Worm (Caenorhabditis elegans): ENCODE data around the gene C55A1.11.

Gene C55A1.11

DNA sequence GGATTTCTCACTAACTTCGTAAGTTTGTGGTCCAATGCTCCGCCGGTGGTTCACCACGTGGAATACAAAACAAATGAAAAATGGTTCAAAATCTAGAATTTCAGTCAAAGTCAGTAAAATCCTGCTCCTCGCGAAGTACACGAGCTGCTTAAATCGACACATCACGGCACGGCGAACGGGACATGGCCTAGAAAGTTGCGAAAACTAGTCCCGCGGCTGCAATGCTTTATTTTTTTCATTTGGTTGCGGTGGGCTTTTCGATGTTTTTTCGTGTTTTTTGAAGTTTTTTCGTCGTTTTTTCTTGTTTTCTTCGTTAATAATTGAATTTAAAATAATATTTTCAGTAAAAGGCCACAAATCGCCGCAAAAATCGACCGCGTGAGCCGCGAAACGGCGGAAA, 39.9 kb upstream of the C55A1.11 start:
- TF ChIP-seq dox-1 (GFP tag; IDR thresholded peaks at IDR 0.05): peak; percentile 18; the same call in 1 of the 2 replicates
- TF ChIP-seq hmg-1.2 (GFP tag; IDR thresholded peaks at IDR 0.05): peak; percentile 71

DNA sequence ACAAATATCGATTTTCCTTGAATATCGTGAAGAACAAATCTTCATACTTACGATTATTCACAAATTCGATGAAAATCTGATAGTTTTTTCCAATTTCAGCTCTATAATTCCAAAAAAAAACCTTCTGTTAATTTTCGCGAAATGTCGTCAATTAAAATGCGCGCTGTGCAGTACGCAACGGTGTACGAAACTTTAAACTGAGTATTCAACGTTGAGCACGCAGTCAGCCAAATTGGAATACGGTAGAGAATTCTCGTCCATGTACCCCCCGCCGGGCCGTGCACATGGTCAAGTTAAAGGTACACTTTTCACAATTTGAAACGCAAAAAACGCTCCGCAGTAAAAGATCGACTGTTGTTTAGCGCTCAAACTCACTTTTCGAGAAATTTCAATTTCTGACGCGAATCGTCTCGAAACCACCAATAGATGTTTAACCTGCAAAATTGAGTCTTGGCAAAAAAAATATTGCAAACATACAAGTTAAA, 35.4 kb upstream of the C55A1.11 start, which contains the start of gene F28F8.7:
Gene F28F8.7, minus strand, starts transcription at position 435 of the 485 bp plus-strand sequence.
- TF ChIP-seq nfyb-1 (GFP tag; IDR thresholded peaks at IDR 0.05) (peak; percentile 92), dox-1 (GFP tag; IDR thresholded peaks at IDR 0.05) (peak; percentile 95), attf-6 (GFP tag; IDR thresholded peaks at IDR 0.05) (peak; percentile 48; the same call in 1 of the 2 replicates), madf-8 (GFP tag; conservative IDR thresholded peaks at IDR 0.05) (peak; percentile 40; the same call in 1 of the 2 replicates), repo-1 (tag; optimal IDR thresholded peaks at IDR 0.05) (peak; percentile 81), mcd-1 (GFP tag; IDR thresholded peaks at IDR 0.05) (peak; percentile 93), hmg-20 (GFP tag; IDR thresholded peaks at IDR 0.05) (peak; percentile 44; the same call in 1 of the 2 replicates), ets-4 (GFP tag; optimal IDR thresholded peaks at IDR 0.05) (peak; percentile 41), akir-1 (GFP tag; optimal IDR thresholded peaks at IDR 0.05) (peak; percentile 18), F33H1.4 (GFP tag; IDR thresholded peaks at IDR 0.05) (peak; percentile 71), lin-26 (GFP tag; IDR thresholded peaks at IDR 0.05) (peak; percentile 72; the same call in 1 of the 2 replicates), lsl-1 (GFP tag; optimal IDR thresholded peaks at IDR 0.05) (peak; percentile 42), B0336.3 (GFP tag; IDR thresholded peaks at IDR 0.05) (peak; percentile 77; the same call in 1 of the 2 replicates), hmg-1.2 (GFP tag; IDR thresholded peaks at IDR 0.05) (peak; percentile 96), bed-2 (GFP tag; IDR thresholded peaks at IDR 0.05) (peak; percentile 90; the same call in 1 of the 2 replicates), C06A6.2 (GFP tag; conservative IDR thresholded peaks at IDR 0.05) (peak; percentile 82), ztf-25 (GFP tag; IDR thresholded peaks at IDR 0.05) (0 out of 2 replicates have a peak, but pooled peaks have one; percentile 37), nhr-90 (tag; optimal IDR thresholded peaks at IDR 0.05) (peak; percentile 34), tlf-1 (GFP tag; optimal IDR thresholded peaks at IDR 0.05) (peak; percentile 81), Y53G8AR.9 (GFP tag; conservative IDR thresholded peaks at IDR 0.05) (peak; percentile 91), cebp-2 (GFP tag; IDR thresholded peaks at IDR 0.05) (peak; percentile 95; the same call in 1 of the 2 replicates), lin-54 (GFP tag; optimal IDR thresholded peaks at IDR 0.05) (peak; percentile 79), K11D2.4 (GFP tag; IDR thresholded peaks at IDR 0.05) (peak; percentile 91), lir-1 (GFP tag; conservative IDR thresholded peaks at IDR 0.05) (peak; percentile 63), F22D6.2 (tag; optimal IDR thresholded peaks at IDR 0.05) (peak; percentile 55), chd-7 (tag; optimal IDR thresholded peaks at IDR 0.05) (peak; percentile 25), aptf-2 (GFP tag; conservative IDR thresholded peaks at IDR 0.05) (peak; percentile 64; the same call in 1 of the 2 replicates), attf-3 (GFP tag; conservative IDR thresholded peaks at IDR 0.05) (peak; percentile 88), attf-5 (GFP tag; optimal IDR thresholded peaks at IDR 0.05) (peak; percentile 81), gei-17 (GFP tag; optimal IDR thresholded peaks at IDR 0.05) (peak; percentile 25), ztf-18 (tag; optimal IDR thresholded peaks at IDR 0.05) (peak; percentile 42), ceh-91 (GFP tag; IDR thresholded peaks at IDR 0.05) (peak; percentile 59; the same call in 1 of the 2 replicates), B0261.1 (tag; optimal IDR thresholded peaks at IDR 0.05) (peak; percentile 17), tbp1 (GFP tag; optimal IDR thresholded peaks at IDR 0.05) (peak; percentile 47), madf-10 (tag; optimal IDR thresholded peaks at IDR 0.05) (peak; percentile 68), unc-130 (GFP tag; optimal IDR thresholded peaks at IDR 0.05) (peak; percentile 80), ZK185.1 (tag; optimal IDR thresholded peaks at IDR 0.05; ENCODE audit: poor library complexity, severe bottlenecking) (peak; percentile 61), him-1 (tag; optimal IDR thresholded peaks at IDR 0.05) (peak; percentile 7), madf-3 (GFP tag; IDR thresholded peaks at IDR 0.05) (peak; percentile 69; the same call in 1 of the 2 replicates), egrh-3 (GFP tag; IDR thresholded peaks at IDR 0.05) (0 out of 2 replicates have a peak, but pooled peaks have one; percentile 15), ztf-28 (GFP tag; IDR thresholded peaks at IDR 0.05) (peak; percentile 90), lin-35 (GFP tag; optimal IDR thresholded peaks at IDR 0.05) (peak in 1 of 3 experiments; percentile 94), egl-44 (GFP tag; IDR thresholded peaks at IDR 0.05) (0 out of 2 replicates have a peak, but pooled peaks have one; percentile 30), ztf-26 (tag; optimal IDR thresholded peaks at IDR 0.05) (peak; percentile 44), pbrm-1 (GFP tag; IDR thresholded peaks at IDR 0.05) (peak; percentile 84)
